Worm (Caenorhabditis elegans) whole organism, mixed stage, embryonic: Measurements from ENCODE around the gene gpx-6.
A peak's percentile ranks its signal among the peaks of the same experiment; 100 is the strongest.

Source experiments
- M03D4.4 ChIP-seq: sonication (generic microtip); optimal IDR thresholded peaks from 2 replicates; lab custom pipeline; 2017; ENCODE audit warnings: mild to moderate bottlenecking, missing genetic modification characterization, missing compliant biosample characterization
- bed-3 ChIP-seq: fragments of 200-800 bp; sonication (Bioruptor generic); optimal IDR thresholded peaks from 3 replicates; lab custom pipeline; 2018; ENCODE audit warnings: mild to moderate bottlenecking, missing genetic modification characterization, moderate library complexity, missing compliant biosample characterization
- blmp-1 ChIP-seq: fragments of 150-350 bp; optimal IDR thresholded peaks from 2 replicates; lab custom pipeline; 2014; ENCODE audit warnings: missing biosample characterization, missing genetic modification characterization
- ceh-39 ChIP-seq: fragments of 150-350 bp; optimal IDR thresholded peaks from 2 replicates; lab custom pipeline; 2014; ENCODE audit warnings: missing biosample characterization, missing genetic modification characterization
- ceh-43 ChIP-seq: fragments of 200-800 bp; sonication (Bioruptor generic); optimal IDR thresholded peaks from 2 replicates; lab custom pipeline; 2018; ENCODE audit warnings: mild to moderate bottlenecking, missing genetic modification characterization, moderate library complexity, missing compliant biosample characterization
- ces-1 ChIP-seq: fragments of 150-350 bp; optimal IDR thresholded peaks from 2 replicates; lab custom pipeline; 2014; ENCODE audit warnings: missing biosample characterization, missing genetic modification reagents, missing genetic modification characterization
- cnd-1 ChIP-seq: fragments of 200-800 bp; sonication (Bioruptor generic); optimal IDR thresholded peaks from 2 replicates; lab custom pipeline; 2018; ENCODE audit warnings: mild to moderate bottlenecking, missing genetic modification characterization, missing compliant biosample characterization
- drap-1 ChIP-seq: fragments of 200-800 bp; sonication (Bioruptor generic); optimal IDR thresholded peaks from 3 replicates; lab custom pipeline; 2018; ENCODE audit warnings: mild to moderate bottlenecking, missing genetic modification characterization, missing compliant biosample characterization
- flh-1 ChIP-seq: fragments of 200-800 bp; sonication (Bioruptor generic); optimal IDR thresholded peaks from 2 replicates; lab custom pipeline; 2018; ENCODE audit warnings: mild to moderate bottlenecking, missing genetic modification characterization, moderate library complexity, missing compliant biosample characterization
- ham-2 ChIP-seq: fragments of 200-800 bp; sonication (Bioruptor generic); optimal IDR thresholded peaks from 2 replicates; lab custom pipeline; 2018; ENCODE audit warnings: mild to moderate bottlenecking, missing genetic modification characterization, missing compliant biosample characterization
- hlh-1 ChIP-seq: fragments of 150-350 bp; optimal IDR thresholded peaks from 2 replicates; lab custom pipeline; 2014; ENCODE audit warnings: missing biosample characterization, missing genetic modification reagents, missing genetic modification characterization
- lsy-2 ChIP-seq: fragments of 150-350 bp; optimal IDR thresholded peaks from 2 replicates; lab custom pipeline; 2014; ENCODE audit warnings: missing biosample characterization, missing genetic modification characterization
- mep-1 ChIP-seq: fragments of 150-350 bp; optimal IDR thresholded peaks from 2 replicates; lab custom pipeline; 2017; ENCODE audit warnings: missing biosample characterization, missing genetic modification reagents, missing genetic modification characterization, inconsistent platforms
- mls-2 ChIP-seq: sonication (generic microtip); optimal IDR thresholded peaks from 2 replicates; lab custom pipeline; 2016; ENCODE audit warnings: mild to moderate bottlenecking, missing genetic modification characterization, moderate library complexity, missing compliant biosample characterization
- nhr-12 ChIP-seq: fragments of 150-350 bp; optimal IDR thresholded peaks from 2 replicates; lab custom pipeline; 2014; ENCODE audit warnings: missing biosample characterization, missing genetic modification characterization
- nhr-2 ChIP-seq: fragments of 150-350 bp; optimal IDR thresholded peaks from 2 replicates; lab custom pipeline; 2014; ENCODE audit warnings: missing biosample characterization, missing genetic modification characterization
- nhr-28 ChIP-seq: fragments of 150-350 bp; optimal IDR thresholded peaks from 2 replicates; lab custom pipeline; 2014; ENCODE audit warnings: missing biosample characterization, missing genetic modification characterization
- nhr-76 ChIP-seq: sonication (generic microtip); optimal IDR thresholded peaks from 2 replicates; lab custom pipeline; 2017; ENCODE audit warnings: missing biosample characterization, missing genetic modification characterization
- pha-4 ChIP-seq: fragments of 150-350 bp; optimal IDR thresholded peaks from 2 replicates; lab custom pipeline; 2018; ENCODE audit warnings: missing biosample characterization, missing genetic modification reagents, missing genetic modification characterization
- sem-2 ChIP-seq: fragments of 200-800 bp; sonication (Bioruptor generic); optimal IDR thresholded peaks from 2 replicates; lab custom pipeline; 2018; ENCODE audit warnings: mild to moderate bottlenecking, missing genetic modification characterization, missing compliant biosample characterization
- snpc-4 ChIP-seq: fragments of 150-350 bp; optimal IDR thresholded peaks from 2 replicates; lab custom pipeline; 2014; ENCODE audit warnings: missing biosample characterization, missing genetic modification characterization
- sptf-1 ChIP-seq: sonication (generic microtip); optimal IDR thresholded peaks from 2 replicates; lab custom pipeline; 2017; ENCODE audit warnings: mild to moderate bottlenecking, missing genetic modification characterization, moderate library complexity, missing compliant biosample characterization
- tbx-8 ChIP-seq: fragments of 200-800 bp; sonication (Bioruptor generic); optimal IDR thresholded peaks from 2 replicates; lab custom pipeline; 2018; ENCODE audit warnings: mild to moderate bottlenecking, missing genetic modification characterization, moderate library complexity, missing compliant biosample characterization
- unc-120 ChIP-seq: sonication (generic microtip); optimal IDR thresholded peaks from 2 replicates; lab custom pipeline; 2017; ENCODE audit warnings: missing genetic modification characterization, missing compliant biosample characterization; ENCODE audit not compliant: poor library complexity, severe bottlenecking
- unc-39 ChIP-seq: fragments of 150-350 bp; optimal IDR thresholded peaks from 2 replicates; lab custom pipeline; 2014; ENCODE audit warnings: missing biosample characterization, missing genetic modification characterization
- unc-62 ChIP-seq: fragments of 150-350 bp; optimal IDR thresholded peaks from 2 replicates; lab custom pipeline; 2014; ENCODE audit warnings: missing biosample characterization, missing genetic modification reagents, missing genetic modification characterization
- zip-8 ChIP-seq: fragments of 150-350 bp; optimal IDR thresholded peaks from 2 replicates; lab custom pipeline; 2014; ENCODE audit warnings: missing biosample characterization, missing genetic modification characterization
- ztf-11 ChIP-seq: fragments of 150-350 bp; optimal IDR thresholded peaks from 2 replicates; lab custom pipeline; 2014; ENCODE audit warnings: missing biosample characterization, missing genetic modification characterization

The gpx-6 gene

DNA sequence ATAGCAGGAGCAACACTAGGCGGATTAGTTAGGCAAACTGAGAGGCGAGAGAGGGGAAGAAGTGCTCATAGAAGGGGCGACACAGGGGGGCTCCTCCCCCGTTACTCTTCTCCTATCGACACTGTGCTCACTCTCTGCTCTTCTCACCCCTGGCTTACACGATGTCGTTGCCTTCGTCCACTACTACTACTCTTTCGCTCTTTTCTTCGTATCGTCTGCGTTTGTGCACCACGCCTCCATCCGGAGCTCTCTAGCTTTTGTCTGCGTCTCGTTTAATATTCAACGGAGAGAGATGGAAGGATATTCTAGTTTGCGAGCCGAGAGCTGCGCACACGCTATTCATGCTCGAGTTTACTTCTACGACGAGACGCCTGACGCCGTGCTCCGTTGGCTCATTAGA lies 38.7 kb upstream of the gpx-6 start:
- TF ChIP-seq hlh-1 (tag; lab: Kevin White, UChicago): no peak
- peak; percentile 43 for TF ChIP-seq sptf-1 (tag; lab: Kevin White, UChicago)
- TF ChIP-seq cnd-1 (tag; lab: Kevin White, UChicago): peak; percentile 36
- TF ChIP-seq M03D4.4 (tag; lab: Kevin White, UChicago): peak; percentile 8
- peak; percentile 81 for TF ChIP-seq ces-1
- TF ChIP-seq mls-2 (tag; lab: Kevin White, UChicago): peak; percentile 63

DNA sequence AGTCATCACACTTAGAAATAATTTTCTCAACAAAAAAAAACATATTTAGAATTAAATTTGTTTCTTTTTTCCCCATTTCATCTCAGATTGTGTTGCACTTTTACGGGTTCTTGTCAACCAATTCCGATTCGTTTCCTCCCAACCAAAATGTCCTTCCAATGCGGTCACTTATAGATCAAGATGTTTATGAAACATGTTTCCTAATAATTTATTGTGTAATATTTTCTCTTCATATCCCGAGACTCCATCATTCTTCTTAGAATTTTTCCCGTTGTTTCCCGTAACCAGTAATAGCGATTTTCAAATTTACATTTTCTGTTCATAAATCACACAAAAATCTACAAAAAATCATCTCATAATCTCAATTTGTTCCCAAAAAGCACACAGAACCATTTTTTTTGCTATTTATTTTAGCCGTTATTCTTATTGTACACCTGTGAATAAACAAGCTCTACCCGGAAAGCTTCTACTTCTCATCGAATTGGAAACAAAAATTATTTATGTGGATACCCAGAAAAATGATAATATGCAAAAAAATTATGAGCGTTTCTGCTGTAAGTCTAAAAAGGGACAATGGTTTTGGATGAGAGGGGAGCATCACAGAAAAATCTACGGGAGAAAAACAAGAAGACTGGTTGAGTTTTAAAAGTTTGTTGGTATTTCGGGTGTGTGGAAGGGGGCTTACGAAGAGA lies 33.4 kb upstream of the gpx-6 start:
- TF ChIP-seq nhr-2 (tag; lab: Kevin White, UChicago) (no peak), drap-1 (GFP tag; lab: Kevin White, UChicago) (no peak), unc-62 (no peak)

DNA sequence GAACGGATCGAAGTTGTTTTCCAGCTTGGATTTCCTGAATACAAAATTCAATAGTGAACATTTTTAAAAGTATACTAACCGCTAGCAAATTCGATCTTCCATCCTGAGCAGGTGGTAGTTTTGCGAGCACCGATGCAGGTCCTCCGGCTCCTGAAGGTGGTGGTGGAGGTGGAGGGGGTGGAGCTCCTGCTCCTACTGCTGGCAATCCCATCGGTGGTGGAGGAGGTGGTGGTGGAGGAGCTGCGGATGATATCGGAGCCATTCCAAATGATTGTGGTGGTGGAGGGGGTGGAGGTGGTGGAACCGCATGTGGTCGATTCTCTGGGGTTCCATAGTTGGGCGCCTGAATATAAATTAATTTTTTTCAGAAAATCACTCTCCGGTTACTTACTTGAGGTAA lies 32.3 kb upstream of the gpx-6 start:
- TF ChIP-seq M03D4.4 (tag; lab: Kevin White, UChicago) (no peak), flh-1 (GFP tag; lab: Kevin White, UChicago) (no peak), nhr-2 (tag; lab: Kevin White, UChicago) (no peak), ztf-11 (tag; lab: Kevin White, UChicago) (no peak), sptf-1 (tag; lab: Kevin White, UChicago) (no peak), ceh-43 (GFP tag; lab: Kevin White, UChicago) (no peak), snpc-4 (tag; lab: Kevin White, UChicago) (no peak), nhr-76 (tag; lab: Kevin White, UChicago) (no peak), lsy-2 (tag; lab: Kevin White, UChicago) (no peak), blmp-1 (no peak), unc-120 (tag; lab: Kevin White, UChicago) (no peak), mep-1 (no peak), tbx-8 (GFP tag; lab: Kevin White, UChicago) (no peak), zip-8 (tag; lab: Kevin White, UChicago) (no peak), nhr-12 (tag; lab: Kevin White, UChicago) (no peak)

DNA sequence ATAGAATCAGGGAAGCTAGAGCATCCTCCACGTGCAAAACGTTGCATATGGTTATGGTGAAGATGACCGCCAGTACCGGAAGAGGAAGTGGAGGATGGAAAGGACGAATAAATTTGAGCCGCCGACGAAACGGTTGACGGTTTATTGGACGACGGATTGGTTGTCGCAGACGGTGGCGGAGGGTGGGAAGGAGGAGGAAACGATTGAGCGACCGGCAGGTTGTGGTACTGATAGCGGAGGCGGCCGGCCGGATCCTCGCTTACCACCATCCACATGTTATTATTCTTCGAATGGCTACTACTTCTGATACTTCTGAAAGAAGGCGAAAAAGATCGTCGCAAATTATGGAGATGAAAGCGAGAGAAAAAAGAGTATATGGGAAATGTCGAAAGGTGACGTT lies 29.1 kb upstream of the gpx-6 start:
- TF ChIP-seq nhr-76 (tag; lab: Kevin White, UChicago): no peak
- no peak for TF ChIP-seq lsy-2 (tag; lab: Kevin White, UChicago)
- no peak for TF ChIP-seq mls-2 (tag; lab: Kevin White, UChicago)
- TF ChIP-seq pha-4 (tag; lab: Kevin White, UChicago): no peak
- TF ChIP-seq ham-2: no peak
- no peak for TF ChIP-seq M03D4.4 (tag; lab: Kevin White, UChicago)
- TF ChIP-seq snpc-4 (tag; lab: Kevin White, UChicago): no peak
- no peak for TF ChIP-seq nhr-12 (tag; lab: Kevin White, UChicago)
- TF ChIP-seq ces-1: no peak
- no peak for TF ChIP-seq bed-3 (GFP tag; lab: Kevin White, UChicago)
- no peak for TF ChIP-seq nhr-28 (tag; lab: Kevin White, UChicago)

DNA sequence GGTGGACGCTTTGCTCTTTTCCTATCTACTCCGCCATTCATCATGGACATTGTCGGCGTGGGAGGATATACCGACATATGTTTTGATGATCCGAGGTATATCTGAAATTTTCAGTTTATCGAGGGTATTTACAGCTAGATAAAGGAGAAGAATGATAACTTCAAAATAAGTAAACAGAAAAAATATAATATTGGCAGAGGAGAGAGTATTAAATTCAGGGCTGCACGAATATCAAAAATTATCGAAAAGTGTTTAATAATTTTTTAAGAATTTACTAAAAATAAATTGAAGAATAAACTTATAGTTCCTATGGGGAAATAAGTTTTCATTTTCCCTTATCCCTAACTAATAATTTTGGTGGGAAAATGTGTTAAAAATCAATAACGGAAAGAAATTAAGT lies 23.2 kb upstream of the gpx-6 start, which contains the start of gene wsp-1:
Gene wsp-1, minus strand, starts transcription at position 101 of the 400 bp plus-strand sequence.
- TF ChIP-seq zip-8 (tag; lab: Kevin White, UChicago): no peak
- no peak for TF ChIP-seq drap-1 (GFP tag; lab: Kevin White, UChicago)
- no peak for TF ChIP-seq ham-2
- TF ChIP-seq nhr-28 (tag; lab: Kevin White, UChicago): no peak
- TF ChIP-seq sptf-1 (tag; lab: Kevin White, UChicago): no peak
- no peak for TF ChIP-seq unc-39 (tag; lab: Kevin White, UChicago)
- no peak for TF ChIP-seq flh-1 (GFP tag; lab: Kevin White, UChicago)
- TF ChIP-seq bed-3 (GFP tag; lab: Kevin White, UChicago): no peak

DNA sequence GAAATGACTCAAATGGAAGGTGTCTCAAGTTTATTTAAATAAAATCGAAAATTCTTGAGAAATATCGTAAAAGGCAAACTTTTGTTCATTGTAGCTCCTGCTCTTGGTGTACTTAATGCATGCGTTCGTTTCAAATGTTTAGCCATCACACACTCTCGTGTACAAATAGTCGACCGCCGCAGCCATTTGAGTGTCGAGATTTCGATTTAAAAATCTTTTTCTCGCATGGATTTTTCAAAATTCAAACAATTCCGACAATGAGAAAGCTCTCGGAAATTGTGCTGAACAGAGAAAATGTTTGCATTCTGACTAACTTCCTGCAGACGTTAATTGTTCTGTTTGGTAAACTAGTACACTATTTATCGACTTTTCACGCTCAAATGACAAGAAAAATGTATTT lies 22.7 kb upstream of the gpx-6 start:
- no peak for TF ChIP-seq unc-39 (tag; lab: Kevin White, UChicago)
- no peak for TF ChIP-seq ceh-43 (GFP tag; lab: Kevin White, UChicago)
- TF ChIP-seq ceh-39 (tag; lab: Kevin White, UChicago): no peak
- TF ChIP-seq nhr-28 (tag; lab: Kevin White, UChicago): no peak
- no peak for TF ChIP-seq nhr-2 (tag; lab: Kevin White, UChicago)
- TF ChIP-seq lsy-2 (tag; lab: Kevin White, UChicago): no peak
- no peak for TF ChIP-seq sem-2
- TF ChIP-seq bed-3 (GFP tag; lab: Kevin White, UChicago): no peak
- no peak for TF ChIP-seq ham-2
